Worm (Caenorhabditis elegans) whole organism, dauer: Measurements from ENCODE around the gene acbp-7.

Source experiments
- unc-62 ChIP-seq: sonication (generic microtip); optimal IDR thresholded peaks from 2 replicates; lab custom pipeline; 2017; ENCODE audit warnings: missing biosample characterization, missing genetic modification reagents, missing genetic modification characterization

The acbp-7 gene

DNA sequence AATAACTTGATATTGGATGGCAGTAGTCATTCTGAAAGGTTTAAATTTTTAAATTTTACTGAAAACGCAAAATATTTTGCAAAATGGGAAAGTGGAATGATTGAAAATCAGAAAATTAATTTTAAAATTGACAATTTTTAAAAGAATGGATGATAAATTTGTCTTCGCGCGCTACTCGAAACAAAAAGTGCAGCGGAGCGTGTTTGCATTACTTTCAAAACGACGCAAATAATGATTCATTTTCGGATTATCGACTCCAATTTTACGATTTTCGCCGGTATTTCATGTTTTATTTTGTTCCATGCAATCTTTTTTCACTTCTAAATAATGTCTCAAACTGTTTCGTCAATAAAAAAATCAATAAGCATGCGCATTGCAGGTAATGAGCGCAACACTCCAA lies 40.8 kb downstream of the acbp-7 start, which contains the start of the genes tost-1 and arx-6:
Gene tost-1, minus strand, starts transcription at position 31 of the 400 bp plus-strand sequence.
Gene arx-6, plus strand, starts transcription at position 378 of the 400 bp plus-strand sequence.
- TF ChIP-seq unc-62 (GFP tag; lab: Kevin White, UChicago): no peak

DNA sequence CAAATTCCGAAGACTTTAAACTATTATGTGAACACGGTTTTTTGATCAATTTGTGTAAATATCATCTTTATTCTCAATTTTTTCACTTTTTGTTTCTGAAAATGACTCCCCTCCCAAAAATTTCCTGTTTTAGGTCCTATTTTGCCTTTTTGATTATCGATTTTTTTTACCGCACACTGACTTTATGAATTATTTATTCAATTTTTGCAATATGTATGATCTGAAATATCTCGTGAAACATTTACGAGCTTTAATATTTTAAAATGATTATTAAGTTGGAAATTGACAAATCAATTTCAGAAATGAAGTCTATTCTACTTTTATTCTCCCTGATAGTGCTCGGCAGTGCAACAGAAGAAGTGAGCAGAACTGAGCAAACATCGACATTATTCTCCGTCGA lies 41.9 kb downstream of the acbp-7 start, which contains the start of gene C35D10.1:
Gene C35D10.1, plus strand, starts transcription at position 301 of the 400 bp plus-strand sequence.
- TF ChIP-seq unc-62 (GFP tag; lab: Kevin White, UChicago): no peak

DNA sequence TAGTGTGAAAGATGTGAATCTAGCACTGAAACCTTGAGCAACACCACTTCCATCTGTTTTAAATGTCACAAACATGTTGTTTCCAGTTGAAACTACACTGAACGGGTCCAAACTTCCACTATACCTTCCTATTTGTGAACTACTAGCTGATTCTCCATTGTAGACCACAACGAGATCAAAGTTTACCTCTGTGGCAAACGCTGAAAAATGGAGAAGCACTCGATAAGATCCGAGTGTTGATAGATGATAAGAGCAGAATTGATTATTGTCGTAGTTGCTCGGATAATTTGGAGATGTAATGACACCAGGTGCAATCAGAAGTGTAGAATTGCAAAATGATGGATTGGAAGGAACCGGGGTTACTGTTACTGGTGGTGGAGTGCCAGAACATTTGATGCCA lies 44.4 kb downstream of the acbp-7 start:
- no peak for TF ChIP-seq unc-62 (GFP tag; lab: Kevin White, UChicago)

ce11 chrIII:4883429-4883828 lies 45.9 kb downstream of the acbp-7 start, which contains the start of gene clec-5:
clec-5 (minus strand) TSS chrIII:4883606.
- no peak for TF ChIP-seq unc-62 (GFP tag; lab: Kevin White, UChicago)

- no peak for TF ChIP-seq unc-62 (GFP tag; lab: Kevin White, UChicago)
Measured at ce11 chrIII:4887291-4887690, 49.8 kb downstream of the acbp-7 start, which contains the start of gene clec-6. clec-6 (minus strand) TSS chrIII:4887444.
